Worm (Caenorhabditis elegans): ENCODE results near the gene gfrp-1.

DNA sequence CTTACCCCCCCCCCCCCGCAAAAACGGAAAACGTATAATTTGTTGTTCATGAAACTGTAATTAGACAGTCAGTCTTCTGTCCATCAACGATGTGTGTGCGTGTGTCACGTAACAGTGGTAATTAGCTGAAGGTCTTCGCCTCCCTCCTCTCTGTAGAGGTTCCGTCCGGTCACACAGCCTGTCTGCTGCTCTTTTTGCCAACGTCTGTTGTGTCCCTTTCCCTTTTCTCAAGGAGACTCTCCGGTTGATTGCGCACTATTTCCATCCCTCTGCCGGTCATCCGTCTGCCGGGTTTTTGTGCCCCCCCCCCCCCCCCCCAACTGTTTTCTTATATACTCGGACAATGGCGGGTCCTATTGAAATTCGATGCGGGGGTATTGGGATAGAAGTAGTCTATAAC, 27.7 kb upstream of the gfrp-1 start:
- TF ChIP-seq ama-1 (optimal IDR thresholded peaks at IDR 0.05) (no peak), lsy-2 (tag; optimal IDR thresholded peaks at IDR 0.05) (no peak), nhr-23 (tag; optimal IDR thresholded peaks at IDR 0.05) (no peak), zag-1 (tag; optimal IDR thresholded peaks at IDR 0.05) (no peak), unc-62 (GFP tag; optimal IDR thresholded peaks at IDR 0.05) (no peak), nhr-6 (tag; optimal IDR thresholded peaks at IDR 0.05) (no peak), ztf-11 (tag; optimal IDR thresholded peaks at IDR 0.05) (no peak), lin-11 (tag; optimal IDR thresholded peaks at IDR 0.05) (no peak), ceh-82 (tag; optimal IDR thresholded peaks at IDR 0.05) (no peak), nhr-77 (tag; optimal IDR thresholded peaks at IDR 0.05) (no peak), nhr-10 (tag; optimal IDR thresholded peaks at IDR 0.05) (no peak), unc-39 (tag; optimal IDR thresholded peaks at IDR 0.05) (no peak)

Data from whole organism, L2 larva.